Worm (Caenorhabditis elegans): ENCODE results near the gene Y39B6A.29.
"Not testable (repeated sequence)": the region's sequence is repeated elsewhere in the genome, so short reads cannot be mapped to it uniquely, and the experiment has no call there.

ce11 chrV:19026757-19027156 lies 2.2 kb upstream of the Y39B6A.29 start:
- not testable (repeated sequence) for TF ChIP-seq ceh-2 (tag; optimal IDR thresholded peaks at IDR 0.05); ref-2 (tag; optimal IDR thresholded peaks at IDR 0.05); tbx-7 (tag; optimal IDR thresholded peaks at IDR 0.05); C08G9.2 (tag; optimal IDR thresholded peaks at IDR 0.05); pha-4 (tag; optimal IDR thresholded peaks at IDR 0.05); tbx-2 (tag; optimal IDR thresholded peaks at IDR 0.05); eyg-1 (tag; optimal IDR thresholded peaks at IDR 0.05); ceh-24 (tag; optimal IDR thresholded peaks at IDR 0.05); unc-55 (GFP tag; optimal IDR thresholded peaks at IDR 0.05); pax-1 (tag; optimal IDR thresholded peaks at IDR 0.05); unc-86 (tag; optimal IDR thresholded peaks at IDR 0.05); hlh-8 (tag; optimal IDR thresholded peaks at IDR 0.05)

All from whole organism, late embryonic.